Worm (Caenorhabditis elegans) whole organism, L1 larva: Measurements from ENCODE around the gene C44C11.6.
A peak's percentile ranks its signal among the peaks of the same experiment; 100 is the strongest.

ENCODE experiments used
- F16B12.6 ChIP-seq: fragments of 150-350 bp; optimal IDR thresholded peaks from 2 replicates; lab custom pipeline; 2014; ENCODE audit warnings: missing biosample characterization, missing genetic modification characterization
- Y116A8C.19 ChIP-seq: sonication (generic microtip); optimal IDR thresholded peaks from 2 replicates; lab custom pipeline; 2016; ENCODE audit warnings: missing compliant biosample characterization, missing genetic modification characterization, borderline replicate concordance
- aha-1 ChIP-seq: fragments of 150-350 bp; optimal IDR thresholded peaks from 2 replicates; lab custom pipeline; 2014; ENCODE audit warnings: missing biosample characterization, missing genetic modification characterization
- alr-1 ChIP-seq: fragments of 200-800 bp; sonication (Bioruptor generic); optimal IDR thresholded peaks from 2 replicates; lab custom pipeline; 2018; ENCODE audit warnings: borderline replicate concordance, mild to moderate bottlenecking, missing genetic modification characterization, missing compliant biosample characterization
- aly-2 ChIP-seq: fragments of 150-350 bp; optimal IDR thresholded peaks from 2 replicates; lab custom pipeline; 2014; ENCODE audit warnings: missing biosample characterization, missing genetic modification characterization
- ama-1 ChIP-seq: fragments of 150-350 bp; optimal IDR thresholded peaks from 2 replicates; lab custom pipeline; 2014
- ceh-8 ChIP-seq: fragments of 200-800 bp; sonication (Bioruptor generic); optimal IDR thresholded peaks from 2 replicates; lab custom pipeline; 2018; ENCODE audit warnings: mild to moderate bottlenecking, missing genetic modification characterization, moderate library complexity, missing compliant biosample characterization
- ceh-82 ChIP-seq, 3 experiments: fragments of 150-350 bp in 1 of 3; sonication (generic microtip) in 2 of 3; optimal IDR thresholded peaks; 2 replicates each; lab custom pipeline; 2014 to 2017; ENCODE audit warnings: missing biosample characterization in 3 of 3, missing genetic modification characterization in 3 of 3
- ceh-88 ChIP-seq: fragments of 200-800 bp; sonication (Bioruptor generic); IDR thresholded peaks from 2 replicates; pipeline ENCODE4 v1.3.6; 2022; ENCODE audit warnings: missing genetic modification characterization, missing compliant biosample characterization
- ces-1 ChIP-seq: fragments of 150-350 bp; optimal IDR thresholded peaks from 2 replicates; lab custom pipeline; 2014; ENCODE audit warnings: missing biosample characterization, missing genetic modification reagents, missing genetic modification characterization
- dsc-1 ChIP-seq: sonication (generic microtip); optimal IDR thresholded peaks from 2 replicates; lab custom pipeline; 2016; ENCODE audit warnings: mild to moderate bottlenecking, missing genetic modification characterization, missing compliant biosample characterization
- egl-13 ChIP-seq: sonication (generic microtip); optimal IDR thresholded peaks from 2 replicates; lab custom pipeline; 2016; ENCODE audit warnings: missing genotype, missing genetic modification reagents, missing genetic modification characterization, missing compliant biosample characterization
- egl-27 ChIP-seq, 2 experiments: fragments of 150-350 bp in 1 of 2; sonication (generic microtip); optimal IDR thresholded peaks; 3 replicates each; lab custom pipeline; 2017 to 2018; ENCODE audit warnings: missing biosample characterization in 2 of 2, missing genetic modification characterization in 2 of 2, missing genetic modification reagents in 2 of 2
- elt-2 ChIP-seq: sonication (generic microtip); optimal IDR thresholded peaks from 2 replicates; lab custom pipeline; 2016; ENCODE audit warnings: missing genetic modification characterization, mild to moderate bottlenecking, inconsistent platforms, missing compliant biosample characterization, missing genetic modification reagents
- ets-5 ChIP-seq: fragments of 200-800 bp; sonication (Bioruptor generic); IDR thresholded peaks from 2 replicates; pipeline ENCODE4 v1.3.6; 2022; ENCODE audit warnings: missing genetic modification characterization, missing compliant biosample characterization
- fkh-10 ChIP-seq: sonication (generic microtip); optimal IDR thresholded peaks from 2 replicates; lab custom pipeline; 2017; ENCODE audit warnings: missing biosample characterization, missing genetic modification reagents, missing genetic modification characterization
- fkh-8 ChIP-seq: sonication (generic microtip); optimal IDR thresholded peaks from 2 replicates; lab custom pipeline; 2016; ENCODE audit warnings: mild to moderate bottlenecking, missing genetic modification characterization, missing compliant biosample characterization
- isw-1 ChIP-seq: fragments of 200-800 bp; sonication (Bioruptor generic); IDR thresholded peaks from 2 replicates; pipeline ENCODE4 v1.3.6; 2022; ENCODE audit warnings: missing genetic modification characterization, missing compliant biosample characterization
- jun-1 ChIP-seq: fragments of 150-350 bp; optimal IDR thresholded peaks from 2 replicates; lab custom pipeline; 2014; ENCODE audit warnings: missing biosample characterization, missing genetic modification reagents, missing genetic modification characterization
- lin-15B ChIP-seq: fragments of 150-350 bp; sonication (generic microtip); optimal IDR thresholded peaks from 3 replicates; lab custom pipeline; 2014; ENCODE audit warnings: missing biosample characterization, missing genetic modification characterization
- lin-35 ChIP-seq, 2 experiments: fragments of 150-350 bp; optimal IDR thresholded peaks; 2 replicates each; lab custom pipeline; 2014; ENCODE audit warnings: missing biosample characterization in 2 of 2, missing genetic modification characterization in 2 of 2, missing genetic modification reagents in 2 of 2
- lin-39 ChIP-seq: fragments of 150-350 bp; optimal IDR thresholded peaks from 2 replicates; lab custom pipeline; 2014; ENCODE audit warnings: missing biosample characterization, missing genetic modification reagents, missing genetic modification characterization
- lir-3 ChIP-seq: sonication (generic microtip); optimal IDR thresholded peaks from 2 replicates; lab custom pipeline; 2016; ENCODE audit warnings: mild to moderate bottlenecking, missing genetic modification characterization, moderate library complexity, missing compliant biosample characterization; ENCODE audit not compliant: poor library complexity
- lsy-2 ChIP-seq, 2 experiments: fragments of 150-350 bp; optimal IDR thresholded peaks; 2 replicates each; lab custom pipeline; 2014; ENCODE audit warnings: missing biosample characterization in 2 of 2, missing genetic modification characterization in 2 of 2
- mab-9 ChIP-seq: fragments of 200-800 bp; sonication (Bioruptor generic); IDR thresholded peaks from 2 replicates; pipeline ENCODE4 v1.3.6; 2022; ENCODE audit warnings: missing genetic modification reagents, missing genetic modification characterization, missing compliant biosample characterization
- mdl-1 ChIP-seq, 2 experiments: fragments of 150-350 bp; optimal IDR thresholded peaks; 2 replicates each; lab custom pipeline; 2014 to 2017; ENCODE audit warnings: missing biosample characterization in 2 of 2, missing genetic modification characterization in 2 of 2, inconsistent platforms in 1 of 2
- mep-1 ChIP-seq: fragments of 150-350 bp; optimal IDR thresholded peaks from 2 replicates; lab custom pipeline; 2014; ENCODE audit warnings: missing biosample characterization, missing genetic modification characterization
- nhr-11 ChIP-seq: fragments of 150-350 bp; optimal IDR thresholded peaks from 2 replicates; lab custom pipeline; 2014; ENCODE audit warnings: missing biosample characterization, missing genetic modification characterization
- nhr-20 ChIP-seq: sonication (generic microtip); optimal IDR thresholded peaks from 2 replicates; lab custom pipeline; 2016; ENCODE audit warnings: mild to moderate bottlenecking, missing genetic modification characterization, missing compliant biosample characterization
- nhr-47 ChIP-seq: sonication (generic microtip); optimal IDR thresholded peaks from 2 replicates; lab custom pipeline; 2016; ENCODE audit warnings: mild to moderate bottlenecking, missing genetic modification characterization, moderate library complexity, missing compliant biosample characterization
- nhr-71 ChIP-seq: sonication (generic microtip); optimal IDR thresholded peaks from 2 replicates; lab custom pipeline; 2016; ENCODE audit warnings: mild to moderate bottlenecking, missing genetic modification characterization, moderate library complexity, missing compliant biosample characterization
- nhr-76 ChIP-seq: sonication (generic microtip); optimal IDR thresholded peaks from 2 replicates; lab custom pipeline; 2017; ENCODE audit warnings: missing biosample characterization, missing genetic modification characterization
- nhr-77 ChIP-seq: fragments of 150-350 bp; optimal IDR thresholded peaks from 2 replicates; lab custom pipeline; 2014; ENCODE audit warnings: missing biosample characterization, missing genetic modification characterization
- nhr-85 ChIP-seq: sonication (generic microtip); peaks from one replicate; lab custom pipeline; 2016; ENCODE audit warnings: missing genetic modification characterization, inconsistent platforms, missing compliant biosample characterization
- nhr-90 ChIP-seq: sonication (generic microtip); optimal IDR thresholded peaks from 2 replicates; lab custom pipeline; 2016; ENCODE audit warnings: mild to moderate bottlenecking, missing genetic modification characterization, missing compliant biosample characterization; ENCODE audit not compliant: poor library complexity
- pax-3 ChIP-seq: fragments of 200-800 bp; sonication (Bioruptor generic); optimal IDR thresholded peaks from 2 replicates; lab custom pipeline; 2018; ENCODE audit warnings: mild to moderate bottlenecking, missing genetic modification characterization, moderate library complexity, missing compliant biosample characterization
- rnt-1 ChIP-seq: sonication (generic microtip); optimal IDR thresholded peaks from 2 replicates; lab custom pipeline; 2016; ENCODE audit warnings: mild to moderate bottlenecking, missing genetic modification characterization, moderate library complexity, missing compliant biosample characterization
- skn-1 ChIP-seq: fragments of 150-350 bp; optimal IDR thresholded peaks from 2 replicates; lab custom pipeline; 2014; ENCODE audit warnings: missing biosample characterization, missing genetic modification characterization
- snpc-4 ChIP-seq: fragments of 150-350 bp; optimal IDR thresholded peaks from 2 replicates; lab custom pipeline; 2014; ENCODE audit warnings: missing biosample characterization, missing genetic modification characterization
- snu-23 ChIP-seq: sonication (generic microtip); optimal IDR thresholded peaks from 2 replicates; lab custom pipeline; 2016; ENCODE audit warnings: missing genetic modification characterization, missing compliant biosample characterization
- sox-4 ChIP-seq: sonication (generic microtip); optimal IDR thresholded peaks from 2 replicates; lab custom pipeline; 2016; ENCODE audit warnings: missing genetic modification characterization, missing compliant biosample characterization
- sup-37 ChIP-seq: fragments of 200-800 bp; sonication (Bioruptor generic); optimal IDR thresholded peaks from 2 replicates; lab custom pipeline; 2018; ENCODE audit warnings: mild to moderate bottlenecking, missing genetic modification characterization, missing compliant biosample characterization
- swsn-7 ChIP-seq: sonication (generic microtip); optimal IDR thresholded peaks from 2 replicates; lab custom pipeline; 2016; ENCODE audit warnings: missing genetic modification characterization, missing compliant biosample characterization
- tlp-1 ChIP-seq: fragments of 150-350 bp; optimal IDR thresholded peaks from 2 replicates; lab custom pipeline; 2014; ENCODE audit warnings: missing biosample characterization, missing genetic modification characterization
- unc-130 ChIP-seq: fragments of 150-350 bp; optimal IDR thresholded peaks from 2 replicates; lab custom pipeline; 2017; ENCODE audit warnings: missing biosample characterization, missing genetic modification characterization, inconsistent platforms
- unc-30 ChIP-seq: sonication (generic microtip); optimal IDR thresholded peaks from 2 replicates; lab custom pipeline; 2017; ENCODE audit warnings: missing biosample characterization, missing genetic modification characterization
- unc-62 ChIP-seq: fragments of 150-350 bp; optimal IDR thresholded peaks from 2 replicates; lab custom pipeline; 2014; ENCODE audit warnings: missing biosample characterization, missing genetic modification reagents, missing genetic modification characterization
- unc-86 ChIP-seq: sonication (generic microtip); optimal IDR thresholded peaks from 2 replicates; lab custom pipeline; 2016; ENCODE audit warnings: missing genetic modification characterization, missing compliant biosample characterization
- xbp-1 ChIP-seq: sonication (generic microtip); optimal IDR thresholded peaks from 2 replicates; lab custom pipeline; 2016; ENCODE audit warnings: missing genetic modification characterization, missing compliant biosample characterization
- zag-1 ChIP-seq: fragments of 150-350 bp; optimal IDR thresholded peaks from 2 replicates; lab custom pipeline; 2014; ENCODE audit warnings: missing biosample characterization, missing genetic modification characterization
- ztf-11 ChIP-seq, 2 experiments: sonication (generic microtip); optimal IDR thresholded peaks; 2 replicates each; lab custom pipeline; 2016 to 2017; ENCODE audit warnings: missing genetic modification characterization in 2 of 2, missing biosample characterization in 1 of 2, missing compliant biosample characterization in 1 of 2
- ztf-4 ChIP-seq: fragments of 150-350 bp; optimal IDR thresholded peaks from 2 replicates; lab custom pipeline; 2014; ENCODE audit warnings: missing biosample characterization, missing genetic modification characterization

C44C11.6 gene

DNA sequence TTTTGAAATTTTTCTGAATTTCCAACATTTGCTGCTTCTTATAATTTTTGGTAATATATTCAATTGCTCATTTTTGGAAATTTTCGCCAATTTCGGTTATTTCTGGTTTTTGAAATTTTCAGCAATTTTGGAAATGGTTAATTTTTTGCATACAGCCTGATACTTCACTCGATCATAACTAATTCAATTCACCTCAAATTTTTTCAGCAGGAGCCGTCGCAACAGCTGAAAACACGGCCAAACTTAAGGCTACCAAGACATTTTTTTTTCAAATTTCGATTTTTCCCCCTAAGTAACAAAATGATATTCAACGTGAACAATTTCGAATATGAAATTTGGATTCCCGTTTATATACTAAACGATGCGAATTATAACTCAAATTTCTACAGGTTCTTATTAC, 9.2 kb upstream of the C44C11.6 start, which contains the start of gene sre-52:
Gene sre-52, plus strand, starts transcription at position 301 of the 400 bp plus-strand sequence.
- TF ChIP-seq elt-2 (tag; lab: Kevin White, UChicago) (no peak), lsy-2 (tag; optimal IDR thresholded peaks at IDR 0.05; lab: Kevin White, UChicago) (no peak)

ce11 chrII:12339152-12339551, 5.5 kb upstream of the C44C11.6 start:
- TF ChIP-seq nhr-76 (no peak), ets-5 (no peak), ceh-82 (tag; optimal IDR thresholded peaks at IDR 0.05; lab: Kevin White, UChicago) (peak; percentile 14 to 80 (median 47)), unc-86 (tag; lab: Kevin White, UChicago) (peak; percentile 60), ceh-88 (no peak), nhr-11 (tag; lab: Kevin White, UChicago) (no peak), ztf-11 (tag; optimal IDR thresholded peaks at IDR 0.05; lab: Kevin White, UChicago) (peak in 1 of 2 experiments; percentile 25), unc-62 (GFP tag; lab: Kevin White, UChicago) (no peak), lin-35 (GFP tag; optimal IDR thresholded peaks at IDR 0.05; lab: Kevin White, UChicago) (peak; percentile 67 to 83), lir-3 (tag; lab: Kevin White, UChicago) (peak; percentile 7), Y116A8C.19 (no peak), tlp-1 (tag; lab: Kevin White, UChicago) (no peak), rnt-1 (tag; lab: Kevin White, UChicago) (peak; percentile 80), mep-1 (peak; percentile 80), xbp-1 (tag; lab: Kevin White, UChicago) (peak; percentile 73), nhr-77 (tag; lab: Kevin White, UChicago) (no peak), pax-3 (tag; lab: Kevin White, UChicago) (peak; percentile 60), mab-9 (GFP tag; lab: Robert Waterston, UW) (no peak), aha-1 (tag; lab: Kevin White, UChicago) (no peak), F16B12.6 (tag; lab: Kevin White, UChicago) (peak; percentile 43), unc-30 (tag; lab: Kevin White, UChicago) (no peak), jun-1 (peak; percentile 30), alr-1 (no peak), isw-1 (GFP tag; lab: Robert Waterston, UW) (peak; percentile 64), dsc-1 (peak; percentile 81), nhr-85 (tag; lab: Kevin White, UChicago) (peak; percentile 68), ztf-4 (no peak), nhr-20 (tag; lab: Kevin White, UChicago) (peak; percentile 74), ceh-8 (GFP tag; lab: Kevin White, UChicago) (no peak), sox-4 (tag; lab: Kevin White, UChicago) (peak; percentile 2), unc-130 (tag; lab: Kevin White, UChicago) (peak; percentile 57), fkh-8 (tag; lab: Kevin White, UChicago) (peak; percentile 72), nhr-71 (tag; lab: Kevin White, UChicago) (peak; percentile 80), egl-13 (tag; lab: Kevin White, UChicago) (peak; percentile 20), lin-15B (tag; lab: Kevin White, UChicago) (peak; percentile 12), snu-23 (GFP tag; lab: Kevin White, UChicago) (peak; percentile 85), nhr-47 (tag; lab: Kevin White, UChicago) (peak; percentile 74), egl-27 (tag; optimal IDR thresholded peaks at IDR 0.05; lab: Kevin White, UChicago) (no peak), swsn-7 (tag; lab: Kevin White, UChicago) (peak; percentile 77), ces-1 (GFP tag; lab: Kevin White, UChicago) (no peak), skn-1 (tag; lab: Kevin White, UChicago) (peak; percentile 79), nhr-90 (tag; lab: Kevin White, UChicago) (peak; percentile 65), fkh-10 (GFP tag; lab: Kevin White, UChicago) (peak; percentile 23), snpc-4 (tag; lab: Kevin White, UChicago) (peak; percentile 25), ama-1 (no peak), lin-39 (tag; lab: Kevin White, UChicago) (peak; percentile 17), zag-1 (tag; lab: Kevin White, UChicago) (no peak), mdl-1 (tag; optimal IDR thresholded peaks at IDR 0.05; lab: Kevin White, UChicago) (peak in 1 of 2 experiments; percentile 76), aly-2 (no peak), sup-37 (GFP tag; lab: Kevin White, UChicago) (no peak)
